Worm (Caenorhabditis elegans) whole organism, L2 larva: ENCODE measurements around the gene fbxb-5.

Experiments
- C34F6.9 ChIP-seq: fragments of 150-350 bp; optimal IDR thresholded peaks from 2 replicates; lab custom pipeline; 2014; ENCODE audit warnings: missing biosample characterization, missing genetic modification characterization
- R02D3.7 ChIP-seq: fragments of 150-350 bp; optimal IDR thresholded peaks from 2 replicates; lab custom pipeline; 2014; ENCODE audit warnings: missing biosample characterization, missing genetic modification characterization
- Y55F3AM.14 ChIP-seq: fragments of 200-800 bp; sonication (Bioruptor generic); optimal IDR thresholded peaks from 2 replicates; lab custom pipeline; 2018; ENCODE audit warnings: mild to moderate bottlenecking, missing genetic modification characterization, missing compliant biosample characterization
- alr-1 ChIP-seq: fragments of 150-350 bp; optimal IDR thresholded peaks from 2 replicates; lab custom pipeline; 2014; ENCODE audit warnings: missing biosample characterization, missing genetic modification characterization
- aly-2 ChIP-seq: fragments of 150-350 bp; optimal IDR thresholded peaks from 2 replicates; lab custom pipeline; 2014; ENCODE audit warnings: missing biosample characterization, missing genetic modification characterization
- ama-1 ChIP-seq: fragments of 150-350 bp; optimal IDR thresholded peaks from 2 replicates; lab custom pipeline; 2018; ENCODE audit warnings: inconsistent platforms
- blmp-1 ChIP-seq: sonication (generic microtip); optimal IDR thresholded peaks from 2 replicates; lab custom pipeline; 2017; ENCODE audit warnings: missing genetic modification characterization, mild to moderate bottlenecking, missing compliant biosample characterization, antibody characterized with exemption, moderate library complexity; ENCODE audit not compliant: insufficient read depth
- ceh-82 ChIP-seq: fragments of 150-350 bp; optimal IDR thresholded peaks from 2 replicates; lab custom pipeline; 2014; ENCODE audit warnings: missing biosample characterization, missing genetic modification characterization
- crh-2 ChIP-seq: sonication (generic microtip); optimal IDR thresholded peaks from 2 replicates; lab custom pipeline; 2017; ENCODE audit warnings: missing biosample characterization, missing genetic modification characterization
- dmd-4 ChIP-seq: sonication (generic microtip); optimal IDR thresholded peaks from 2 replicates; lab custom pipeline; 2017; ENCODE audit warnings: missing biosample characterization, missing genetic modification characterization
- elt-1 ChIP-seq: fragments of 150-350 bp; optimal IDR thresholded peaks from 2 replicates; lab custom pipeline; 2014; ENCODE audit warnings: missing biosample characterization, missing genetic modification characterization
- elt-3 ChIP-seq: sonication (generic microtip); optimal IDR thresholded peaks from 2 replicates; lab custom pipeline; 2017; ENCODE audit warnings: missing biosample characterization, missing genetic modification characterization
- fos-1 ChIP-seq: fragments of 150-350 bp; optimal IDR thresholded peaks from 2 replicates; lab custom pipeline; 2014; ENCODE audit warnings: missing biosample characterization, missing genetic modification characterization
- gmeb-1 ChIP-seq: fragments of 150-350 bp; optimal IDR thresholded peaks from 2 replicates; lab custom pipeline; 2014; ENCODE audit warnings: missing biosample characterization, missing genetic modification characterization
- lin-11 ChIP-seq: fragments of 150-350 bp; sonication (generic microtip); optimal IDR thresholded peaks from 2 replicates; lab custom pipeline; 2014; ENCODE audit warnings: missing biosample characterization, missing genetic modification characterization, inconsistent platforms, mixed read lengths
- lin-13 ChIP-seq: fragments of 150-350 bp; optimal IDR thresholded peaks from 2 replicates; lab custom pipeline; 2014; ENCODE audit warnings: missing biosample characterization, missing genetic modification reagents, missing genetic modification characterization
- lin-39 ChIP-seq: fragments of 150-350 bp; optimal IDR thresholded peaks from 2 replicates; lab custom pipeline; 2014; ENCODE audit warnings: missing biosample characterization, missing genetic modification reagents, missing genetic modification characterization
- lsy-2 ChIP-seq, 2 experiments: fragments of 150-350 bp in 1 of 2; sonication (generic microtip) in 1 of 2; optimal IDR thresholded peaks; 2 replicates each; lab custom pipeline; 2014 to 2017; ENCODE audit warnings: missing biosample characterization in 2 of 2, missing genetic modification characterization in 2 of 2
- mbf-1 ChIP-seq: sonication (generic microtip); optimal IDR thresholded peaks from 2 replicates; lab custom pipeline; 2017; ENCODE audit warnings: missing biosample characterization, missing genetic modification characterization
- nhr-10 ChIP-seq: sonication (generic microtip); optimal IDR thresholded peaks from 2 replicates; lab custom pipeline; 2017; ENCODE audit warnings: missing biosample characterization, missing genetic modification characterization
- nhr-21 ChIP-seq: fragments of 150-350 bp; optimal IDR thresholded peaks from 2 replicates; lab custom pipeline; 2014; ENCODE audit warnings: missing biosample characterization, missing genetic modification characterization
- nhr-25 ChIP-seq: fragments of 150-350 bp; sonication (generic microtip); optimal IDR thresholded peaks from 3 replicates; lab custom pipeline; 2014; ENCODE audit warnings: missing biosample characterization, missing genetic modification characterization
- nhr-6 ChIP-seq: fragments of 150-350 bp; optimal IDR thresholded peaks from 2 replicates; lab custom pipeline; 2014; ENCODE audit warnings: missing biosample characterization, missing genetic modification characterization
- nhr-77 ChIP-seq: fragments of 150-350 bp; optimal IDR thresholded peaks from 2 replicates; lab custom pipeline; 2014; ENCODE audit warnings: missing biosample characterization, missing genetic modification characterization
- peb-1 ChIP-seq: fragments of 150-350 bp; optimal IDR thresholded peaks from 2 replicates; lab custom pipeline; 2014; ENCODE audit warnings: missing biosample characterization, missing genetic modification characterization
- skn-1 ChIP-seq: sonication (generic microtip); optimal IDR thresholded peaks from 2 replicates; lab custom pipeline; 2017; ENCODE audit warnings: missing biosample characterization, missing genetic modification characterization
- sma-9 ChIP-seq, 2 experiments: fragments of 150-350 bp in 1 of 2; sonication (generic microtip) in 1 of 2; optimal IDR thresholded peaks; 2 replicates each; lab custom pipeline; 2014 to 2016; ENCODE audit warnings: missing genetic modification characterization in 2 of 2, mild to moderate bottlenecking in 1 of 2, missing biosample characterization in 1 of 2, missing compliant biosample characterization in 1 of 2, missing genetic modification reagents in 1 of 2, moderate library complexity in 1 of 2
- snpc-4 ChIP-seq: fragments of 150-350 bp; optimal IDR thresholded peaks from 2 replicates; lab custom pipeline; 2014; ENCODE audit warnings: missing biosample characterization, missing genetic modification characterization
- unc-39 ChIP-seq: fragments of 150-350 bp; optimal IDR thresholded peaks from 2 replicates; lab custom pipeline; 2014; ENCODE audit warnings: missing biosample characterization, missing genetic modification characterization
- unc-55 ChIP-seq: fragments of 150-350 bp; sonication (generic microtip); optimal IDR thresholded peaks from 3 replicates; lab custom pipeline; 2014; ENCODE audit warnings: missing biosample characterization, missing genetic modification reagents, missing genetic modification characterization
- zag-1 ChIP-seq: fragments of 150-350 bp; optimal IDR thresholded peaks from 2 replicates; lab custom pipeline; 2014; ENCODE audit warnings: missing biosample characterization, missing genetic modification characterization
- ztf-4 ChIP-seq: fragments of 150-350 bp; optimal IDR thresholded peaks from 2 replicates; lab custom pipeline; 2014; ENCODE audit warnings: missing biosample characterization, missing genetic modification characterization

fbxb-5 gene

DNA sequence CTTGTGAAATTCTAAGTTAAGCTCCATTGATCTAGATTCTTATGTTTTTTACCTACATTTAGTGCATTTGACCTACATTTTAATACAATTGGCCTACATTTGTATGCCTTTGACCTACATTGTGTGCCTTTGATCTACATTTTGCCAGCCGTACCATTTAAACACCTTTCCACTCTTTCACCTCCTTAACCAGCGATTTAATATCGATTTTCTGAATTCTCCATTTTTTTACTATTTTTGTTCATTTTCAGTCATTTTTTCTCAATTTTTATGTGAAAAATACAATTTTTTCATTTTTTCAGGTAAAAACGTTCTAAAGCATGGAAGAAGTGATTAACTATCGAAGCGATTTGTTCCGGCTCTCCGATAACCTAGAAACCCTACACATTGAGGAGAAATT is 9.4 kb downstream of the fbxb-5 start, which contains the start of gene btb-7:
Gene btb-7 (plus strand): TSS at position 301 of the 400 bp plus-strand sequence.
- no peak for TF ChIP-seq aly-2 (tag; lab: Kevin White, UChicago)
- no peak for TF ChIP-seq ceh-82
- no peak for TF ChIP-seq blmp-1 (tag; lab: Kevin White, UChicago)
- TF ChIP-seq R02D3.7 (tag; lab: Kevin White, UChicago), result no peak
- TF ChIP-seq dmd-4 (tag; lab: Kevin White, UChicago), result no peak
- no peak for TF ChIP-seq zag-1 (tag; lab: Kevin White, UChicago)
- TF ChIP-seq mbf-1 (tag; lab: Kevin White, UChicago), result no peak
- no peak for TF ChIP-seq elt-1 (tag; lab: Kevin White, UChicago)
- no peak for TF ChIP-seq nhr-10 (tag; lab: Kevin White, UChicago)
- TF ChIP-seq nhr-77 (tag; lab: Kevin White, UChicago), result no peak
- TF ChIP-seq nhr-6 (tag; lab: Kevin White, UChicago), result no peak
- TF ChIP-seq lin-39 (tag; lab: Kevin White, UChicago), result no peak
- TF ChIP-seq nhr-25 (tag; lab: Kevin White, UChicago), result no peak
- TF ChIP-seq skn-1 (tag; lab: Kevin White, UChicago), result no peak
- no peak for TF ChIP-seq peb-1
- TF ChIP-seq lin-11 (tag; lab: Kevin White, UChicago), result no peak
- no peak for TF ChIP-seq nhr-21 (tag; lab: Kevin White, UChicago)

DNA sequence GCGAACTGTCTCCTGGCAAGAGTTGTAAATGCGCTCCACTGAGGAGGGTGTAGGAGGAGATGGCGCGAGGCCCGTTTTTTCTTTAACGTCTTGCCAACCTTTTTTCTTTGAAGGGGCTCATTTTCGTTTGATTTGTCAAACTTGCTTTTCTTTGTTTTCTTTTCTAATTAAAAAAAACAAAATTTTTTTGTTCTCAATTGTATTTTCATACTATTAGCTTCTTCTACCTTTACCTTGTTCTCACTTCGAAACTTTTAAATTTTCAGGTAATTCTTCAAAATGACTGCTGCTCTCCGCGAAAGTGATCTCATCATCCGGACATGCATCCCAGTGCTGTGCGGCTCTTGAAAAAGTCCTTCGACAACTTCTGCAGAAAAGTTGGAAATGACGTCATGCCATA is 12.3 kb downstream of the fbxb-5 start, which contains the start of gene fbxa-184:
Gene fbxa-184 (plus strand): TSS at position 301 of the 400 bp plus-strand sequence.
- TF ChIP-seq elt-3 (no peak), mbf-1 (tag; lab: Kevin White, UChicago) (no peak), snpc-4 (no peak), ztf-4 (no peak), alr-1 (tag; lab: Kevin White, UChicago) (no peak), unc-39 (tag; lab: Kevin White, UChicago) (no peak), ama-1 (lab: Kevin White, UChicago) (no peak), nhr-77 (tag; lab: Kevin White, UChicago) (no peak), gmeb-1 (tag; lab: Kevin White, UChicago) (no peak), nhr-25 (tag; lab: Kevin White, UChicago) (no peak), blmp-1 (tag; lab: Kevin White, UChicago) (no peak), dmd-4 (tag; lab: Kevin White, UChicago) (no peak), lin-13 (GFP tag; lab: Kevin White, UChicago) (no peak)
- TF ChIP-seq, all 48 proteins: peak for 0

DNA sequence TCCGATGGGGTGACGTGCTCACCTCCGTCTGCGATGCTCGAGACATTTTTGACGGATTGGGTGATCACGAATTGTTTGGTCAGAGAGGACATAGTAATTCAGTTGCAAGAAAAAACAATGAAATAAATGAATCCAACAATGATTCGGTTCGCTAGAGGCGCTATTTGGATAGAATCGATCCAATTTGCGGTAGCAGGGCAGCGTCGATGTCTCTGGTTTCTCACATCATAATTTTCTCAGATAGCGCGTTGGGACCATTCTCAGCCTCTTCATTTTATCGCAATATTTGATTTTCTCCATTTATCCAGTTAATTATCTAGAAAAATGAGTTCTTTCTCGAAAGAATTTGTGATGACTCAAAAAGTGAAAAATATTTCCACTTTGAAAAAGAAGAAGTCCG is 15.9 kb downstream of the fbxb-5 start, which contains the start of gene sdz-18:
Gene sdz-18 (minus strand): TSS at position 101 of the 400 bp plus-strand sequence.
- no peak for TF ChIP-seq sma-9 (GFP tag; optimal IDR thresholded peaks at IDR 0.05; lab: Kevin White, UChicago)
- no peak for TF ChIP-seq sma-9 (tag; optimal IDR thresholded peaks at IDR 0.05; lab: Kevin White, UChicago)
- TF ChIP-seq R02D3.7 (tag; lab: Kevin White, UChicago), result no peak
- TF ChIP-seq C34F6.9, result no peak
- TF ChIP-seq nhr-77 (tag; lab: Kevin White, UChicago), result no peak

DNA sequence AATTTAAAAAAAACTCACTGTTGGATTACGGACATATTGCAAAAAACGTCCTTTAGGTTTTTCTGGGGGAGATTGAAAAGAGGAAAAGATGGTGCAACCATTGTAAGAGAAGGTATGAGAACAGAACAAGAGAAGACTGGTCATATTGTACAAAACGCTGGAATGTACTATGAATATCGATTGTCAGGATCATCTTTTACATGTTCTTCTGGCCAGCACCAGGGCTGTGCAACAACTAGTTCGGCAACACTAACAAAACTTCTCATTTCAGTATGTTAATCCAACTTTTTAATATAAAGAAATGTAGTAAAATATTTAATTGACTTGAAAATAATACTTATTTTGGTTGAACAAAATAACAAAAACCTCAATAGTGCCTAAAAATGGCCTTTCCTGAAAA is 18.9 kb downstream of the fbxb-5 start, which contains the start of gene fbxb-47:
Gene fbxb-47 (minus strand): TSS at position 101 of the 400 bp plus-strand sequence.
- TF ChIP-seq lsy-2 (tag; optimal IDR thresholded peaks at IDR 0.05; lab: Kevin White, UChicago), result no peak
- no peak for TF ChIP-seq zag-1 (tag; lab: Kevin White, UChicago)
- TF ChIP-seq lin-39 (tag; lab: Kevin White, UChicago), result no peak
- no peak for TF ChIP-seq fos-1 (tag; lab: Kevin White, UChicago)
- no peak for TF ChIP-seq snpc-4
- TF ChIP-seq, all 48 proteins: peak for 0

DNA sequence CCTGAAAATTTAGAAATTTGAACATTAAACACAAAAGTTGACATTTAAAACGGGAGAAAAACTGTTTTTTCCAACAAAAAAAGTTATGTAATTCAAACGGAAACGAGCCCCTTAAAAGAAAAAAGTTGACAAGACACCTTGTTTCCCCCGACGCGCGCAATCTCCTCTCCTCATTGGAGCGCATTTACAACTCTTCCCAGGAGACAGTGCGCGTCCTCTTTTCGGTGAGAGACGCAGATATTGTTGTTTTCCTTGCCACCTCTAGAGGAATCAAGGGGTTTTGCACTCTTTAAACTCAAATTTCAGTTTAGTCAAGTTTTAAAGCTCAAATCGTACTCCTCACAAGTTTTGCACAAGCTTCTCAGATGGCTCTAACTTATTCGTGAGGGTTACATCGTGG is 26.4 kb downstream of the fbxb-5 start, which contains the start of gene F58E1.13:
Gene F58E1.13 (minus strand): TSS at position 12 of the 400 bp plus-strand sequence.
- TF ChIP-seq Y55F3AM.14 (GFP tag; lab: Kevin White, UChicago), result no peak
- TF ChIP-seq aly-2 (tag; lab: Kevin White, UChicago), result no peak
- TF ChIP-seq peb-1, result no peak
- no peak for TF ChIP-seq unc-55 (GFP tag; lab: Kevin White, UChicago)
- no peak for TF ChIP-seq crh-2
- no peak for TF ChIP-seq nhr-77 (tag; lab: Kevin White, UChicago)
- TF ChIP-seq, all 48 proteins: peak for 0
